Worm (Caenorhabditis elegans): Measurements from ENCODE around the gene C02B10.6.
"Not testable (repeated sequence)": the region's sequence is repeated elsewhere in the genome, so short reads cannot be mapped to it uniquely, and the experiment has no call there.

ce11 chrIV:5089795-5090528 lies 19.3 kb downstream of the C02B10.6 start:
- not testable (repeated sequence) for TF ChIP-seq unc-62 (GFP tag; optimal IDR thresholded peaks at IDR 0.05); sptf-1 (tag; optimal IDR thresholded peaks at IDR 0.05); zag-1 (tag; optimal IDR thresholded peaks at IDR 0.05)
